Worm (Caenorhabditis elegans): ENCODE measurements around the gene F58F12.2.

DNA sequence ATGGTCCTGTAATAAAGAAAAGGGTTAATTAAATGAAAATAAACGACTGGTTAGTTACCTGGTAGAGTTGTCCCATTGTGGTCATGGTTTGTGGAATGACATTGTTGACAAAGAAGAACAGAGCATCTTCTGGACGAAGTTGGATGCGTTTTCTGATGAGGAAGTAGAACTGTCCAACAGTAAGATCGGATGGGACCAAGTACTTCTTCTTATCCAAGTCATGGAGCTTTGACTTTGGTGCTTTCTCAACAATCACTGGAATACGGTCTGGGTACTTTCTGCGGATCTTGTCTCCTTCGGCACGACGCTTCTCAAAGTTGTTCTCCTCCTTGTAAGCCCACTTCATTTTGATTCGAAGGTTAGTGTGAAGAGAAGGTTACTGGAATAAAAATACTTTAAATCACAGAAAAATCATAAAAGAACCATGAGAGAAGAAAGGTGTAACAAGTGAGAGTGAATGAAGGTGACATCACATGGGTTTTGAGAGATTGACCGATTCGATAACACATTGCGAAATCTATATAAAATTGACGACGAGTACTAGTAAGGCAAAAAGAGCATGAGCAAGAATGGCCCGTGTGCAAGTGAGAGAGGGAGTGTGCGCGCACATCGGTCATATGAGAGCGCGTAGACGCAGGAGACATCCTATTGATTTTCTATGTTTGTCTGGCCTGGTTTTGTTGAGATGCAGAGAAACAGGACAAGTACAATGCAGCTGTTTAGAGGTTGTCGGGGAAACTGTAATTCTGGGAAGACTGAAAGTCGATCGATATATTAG is 40.3 kb downstream of the F58F12.2 start, which contains the start of gene lgg-1:
- peak; percentile 14 for TF ChIP-seq snpc-4 (tag; optimal IDR thresholded peaks at IDR 0.05)
- TF ChIP-seq aha-1 (tag; optimal IDR thresholded peaks at IDR 0.05), result no peak
- no peak for TF ChIP-seq nhr-237 (tag; optimal IDR thresholded peaks at IDR 0.05)
- no peak for TF ChIP-seq unc-62 (GFP tag; optimal IDR thresholded peaks at IDR 0.05)
- peak; percentile 39 to 61 for TF ChIP-seq lsy-2 (tag; optimal IDR thresholded peaks at IDR 0.05)
- peak in 1 of 2 experiments; percentile 39 for TF ChIP-seq ztf-11 (tag; optimal IDR thresholded peaks at IDR 0.05)
- peak; percentile 56 for TF ChIP-seq unc-86 (tag; optimal IDR thresholded peaks at IDR 0.05)
- TF ChIP-seq lir-3 (tag; optimal IDR thresholded peaks at IDR 0.05; ENCODE audit: poor library complexity), result peak; percentile 35
- peak; percentile 67 for TF ChIP-seq jun-1 (tag; optimal IDR thresholded peaks at IDR 0.05)
- TF ChIP-seq skn-1 (tag; optimal IDR thresholded peaks at IDR 0.05), result peak; percentile 88
- TF ChIP-seq fkh-4 (tag; optimal IDR thresholded peaks at IDR 0.05; ENCODE audit: borderline replicate concordance), result no peak
- TF ChIP-seq ztf-4 (tag; optimal IDR thresholded peaks at IDR 0.05), result peak; percentile 54
- TF ChIP-seq nhr-12 (tag; optimal IDR thresholded peaks at IDR 0.05), result no peak
- peak in 1 of 2 experiments; percentile 14 for TF ChIP-seq egl-27 (tag; optimal IDR thresholded peaks at IDR 0.05)
